Fruit fly (Drosophila melanogaster) whole organism, embryonic: ENCODE results near the gene CG43338.

Source experiments
- B-H2 ChIP-seq: fragments of 200-800 bp; sonication (Bioruptor generic); optimal IDR thresholded peaks from 2 replicates; lab custom pipeline; 2018; ENCODE audit warnings: missing biosample characterization, mild to moderate bottlenecking, missing genetic modification characterization
- CG10209 ChIP-seq: fragments of 200-800 bp; sonication (Bioruptor generic); optimal IDR thresholded peaks from 3 replicates; lab custom pipeline; 2017; ENCODE audit warnings: missing biosample characterization, mild to moderate bottlenecking, missing genetic modification characterization, missing genetic modification reagents
- CG10654 ChIP-seq: fragments of 200-800 bp; sonication (Bioruptor generic); optimal IDR thresholded peaks from 2 replicates; lab custom pipeline; 2016; ENCODE audit warnings: missing biosample characterization, missing genetic modification characterization
- CG11456 ChIP-seq: fragments of 200-800 bp; sonication (Bioruptor generic); IDR thresholded peaks from 3 replicates; pipeline ENCODE4 v1.3.6; 2022; ENCODE audit warnings: missing biosample characterization, missing genetic modification characterization
- CG11696 ChIP-seq: fragments of 200-800 bp; sonication (Bioruptor generic); IDR thresholded peaks from 2 replicates; pipeline ENCODE4 v1.3.6; 2022; ENCODE audit warnings: missing biosample characterization, missing genetic modification characterization
- CG14710 ChIP-seq: fragments of 200-800 bp; sonication (Bioruptor generic); optimal IDR thresholded peaks from 3 replicates; lab custom pipeline; 2019; ENCODE audit warnings: missing biosample characterization, mild to moderate bottlenecking, missing genetic modification characterization, moderate library complexity
- CG15514 ChIP-seq: fragments of 200-800 bp; sonication (Bioruptor generic); optimal IDR thresholded peaks from 3 replicates; lab custom pipeline; 2017; ENCODE audit warnings: missing biosample characterization, missing genetic modification characterization, mild to moderate bottlenecking, moderate library complexity, missing genetic modification reagents
- CG4328 ChIP-seq: fragments of 200-800 bp; sonication (Bioruptor generic); optimal IDR thresholded peaks from 3 replicates; lab custom pipeline; 2017; ENCODE audit warnings: missing biosample characterization, missing genetic modification reagents, missing genetic modification characterization
- CG6689 ChIP-seq: fragments of 200-800 bp; sonication (Bioruptor generic); IDR thresholded peaks from 2 replicates; pipeline ENCODE4 v1.3.6; 2022; ENCODE audit warnings: missing biosample characterization, missing genetic modification characterization
- CG9932 ChIP-seq: fragments of 200-800 bp; sonication (Bioruptor generic); IDR thresholded peaks from 2 replicates; pipeline ENCODE4 v1.3.6; 2022; ENCODE audit warnings: missing biosample characterization, missing genetic modification characterization
- Chrac-16 ChIP-seq: fragments of 200-800 bp; sonication (Bioruptor generic); optimal IDR thresholded peaks from 3 replicates; lab custom pipeline; 2016; ENCODE audit warnings: missing biosample characterization, missing genetic modification characterization
- Doc3 ChIP-seq: fragments of 200-800 bp; sonication (Bioruptor generic); IDR thresholded peaks from 3 replicates; pipeline ENCODE4 v1.3.6; 2022; ENCODE audit warnings: missing biosample characterization, missing genetic modification characterization; ENCODE audit not compliant: partially characterized antibody
- Ets65A ChIP-seq: fragments of 200-800 bp; sonication (Bioruptor generic); peaks from one replicate; lab custom pipeline; 2016; ENCODE audit warnings: missing biosample characterization, missing genetic modification characterization
- HLH3B ChIP-seq: fragments of 200-800 bp; sonication (Bioruptor generic); IDR thresholded peaks from 2 replicates; pipeline ENCODE4 v1.3.6; 2022; ENCODE audit warnings: missing biosample characterization, missing genetic modification characterization
- Hey ChIP-seq: fragments of 200-800 bp; sonication (Bioruptor generic); optimal IDR thresholded peaks from 3 replicates; lab custom pipeline; 2018; ENCODE audit warnings: missing biosample characterization, mild to moderate bottlenecking, missing genetic modification characterization
- HmgD ChIP-seq: fragments of 200-800 bp; sonication (Bioruptor generic); optimal IDR thresholded peaks from 3 replicates; lab custom pipeline; 2016; ENCODE audit warnings: missing biosample characterization, missing genetic modification characterization
- HmgZ ChIP-seq: fragments of 200-800 bp; sonication (Bioruptor generic); optimal IDR thresholded peaks from 2 replicates; lab custom pipeline; 2018; ENCODE audit warnings: missing biosample characterization, mild to moderate bottlenecking, missing genetic modification characterization
- Neu2 ChIP-seq: fragments of 200-800 bp; sonication (Bioruptor generic); optimal IDR thresholded peaks from 3 replicates; lab custom pipeline; 2016; ENCODE audit warnings: missing biosample characterization, missing genetic modification characterization, borderline replicate concordance
- NfI ChIP-seq: fragments of 200-800 bp; sonication (Bioruptor generic); optimal IDR thresholded peaks from 3 replicates; lab custom pipeline; 2018; ENCODE audit warnings: missing biosample characterization, mild to moderate bottlenecking, missing genetic modification characterization, moderate library complexity
- Ravus ChIP-seq: fragments of 200-800 bp; sonication (Bioruptor generic); IDR thresholded peaks from 2 replicates; pipeline ENCODE4 v1.3.6; 2022; ENCODE audit warnings: missing biosample characterization, missing genetic modification characterization
- Side ChIP-seq: fragments of 200-800 bp; sonication (Bioruptor generic); optimal IDR thresholded peaks from 2 replicates; lab custom pipeline; 2016; ENCODE audit warnings: missing biosample characterization, missing genetic modification characterization
- Spps ChIP-seq: fragments of 200-800 bp; sonication (Bioruptor generic); optimal IDR thresholded peaks from 2 replicates; lab custom pipeline; 2018; ENCODE audit warnings: missing biosample characterization, mild to moderate bottlenecking, missing genetic modification characterization
- Sry-β ChIP-seq: fragments of 200-800 bp; sonication (Bioruptor generic); optimal IDR thresholded peaks from 2 replicates; lab custom pipeline; 2018; ENCODE audit warnings: missing biosample characterization, mild to moderate bottlenecking, missing genetic modification characterization, moderate library complexity
- Stat92E ChIP-seq, 3 experiments: fragments of >200 bp in 2 of 3; fragments of 200-800 bp in 1 of 3; sonication (Bioruptor generic) in 1 of 3; optimal IDR thresholded peaks; 2 replicates each; lab custom pipeline; 2017 to 2019; ENCODE audit warnings: missing biosample characterization in 3 of 3, missing genetic modification characterization in 3 of 3, mild to moderate bottlenecking in 1 of 3, moderate library complexity in 1 of 3
- Vsx1 ChIP-seq: fragments of 200-800 bp; sonication (Bioruptor generic); optimal IDR thresholded peaks from 2 replicates; lab custom pipeline; 2017; ENCODE audit warnings: missing biosample characterization, mild to moderate bottlenecking, missing genetic modification characterization, missing genetic modification reagents
- Xbp1 ChIP-seq: fragments of 200-800 bp; sonication (Bioruptor generic); optimal IDR thresholded peaks from 3 replicates; lab custom pipeline; 2016; ENCODE audit warnings: missing biosample characterization, mild to moderate bottlenecking, missing genetic modification characterization
- YL-1 ChIP-seq: fragments of 200-800 bp; sonication (Bioruptor generic); optimal IDR thresholded peaks from 3 replicates; lab custom pipeline; 2017; ENCODE audit warnings: missing biosample characterization, mild to moderate bottlenecking, missing genetic modification characterization
- ab ChIP-seq: fragments of 200-800 bp; sonication (Bioruptor generic); optimal IDR thresholded peaks from 2 replicates; lab custom pipeline; 2016; ENCODE audit warnings: missing biosample characterization, missing genetic modification characterization
- danr ChIP-seq: fragments of 200-800 bp; sonication (Bioruptor generic); IDR thresholded peaks from 2 replicates; pipeline ENCODE4 v1.3.6; 2022; ENCODE audit warnings: missing biosample characterization, missing genetic modification characterization
- grn ChIP-seq: fragments of 200-800 bp; sonication (Bioruptor generic); optimal IDR thresholded peaks from 3 replicates; lab custom pipeline; 2017; ENCODE audit warnings: missing biosample characterization, missing genetic modification characterization
- gsb-n ChIP-seq: fragments of 200-800 bp; sonication (Bioruptor generic); optimal IDR thresholded peaks from 3 replicates; lab custom pipeline; 2018; ENCODE audit warnings: missing biosample characterization, mild to moderate bottlenecking, missing genetic modification characterization
- ham ChIP-seq: fragments of 200-800 bp; sonication (Bioruptor generic); IDR thresholded peaks from 2 replicates; pipeline ENCODE4 v1.3.6; 2022; ENCODE audit warnings: missing biosample characterization, missing genetic modification characterization
- her ChIP-seq: fragments of 200-800 bp; sonication (Bioruptor generic); optimal IDR thresholded peaks from 2 replicates; lab custom pipeline; 2016; ENCODE audit warnings: missing biosample characterization, missing genetic modification characterization
- hth ChIP-seq: fragments of >200 bp; optimal IDR thresholded peaks from 2 replicates; lab custom pipeline; 2017; ENCODE audit warnings: inconsistent platforms
- klu ChIP-seq: fragments of 200-800 bp; sonication (Bioruptor generic); IDR thresholded peaks from 2 replicates; pipeline ENCODE4 v1.3.6; 2022; ENCODE audit warnings: missing biosample characterization, missing genetic modification characterization
- lola ChIP-seq, 3 experiments: fragments of >200 bp in 2 of 3; fragments of 200-800 bp in 1 of 3; sonication (Bioruptor generic) in 1 of 3; optimal IDR thresholded peaks; 2 replicates each; lab custom pipeline; 2017 to 2019; ENCODE audit warnings: missing biosample characterization in 3 of 3, missing genetic modification characterization in 3 of 3, mild to moderate bottlenecking in 1 of 3, moderate library complexity in 1 of 3
- mld ChIP-seq: fragments of 200-800 bp; sonication (Bioruptor generic); IDR thresholded peaks from 3 replicates; pipeline ENCODE4 v1.3.6; 2022; ENCODE audit warnings: missing biosample characterization, missing genetic modification characterization; ENCODE audit not compliant: partially characterized antibody
- nmo ChIP-seq: fragments of 200-800 bp; sonication (Bioruptor generic); optimal IDR thresholded peaks from 2 replicates; lab custom pipeline; 2018; ENCODE audit warnings: missing biosample characterization, mild to moderate bottlenecking, missing genetic modification characterization, moderate library complexity
- onecut ChIP-seq: fragments of 200-800 bp; sonication (Bioruptor generic); IDR thresholded peaks from 2 replicates; pipeline ENCODE4 v1.3.6; 2022; ENCODE audit warnings: missing biosample characterization, missing genetic modification characterization
- prd ChIP-seq, 3 experiments: fragments of >200 bp in 2 of 3; fragments of 200-800 bp in 1 of 3; sonication (Bioruptor generic) in 1 of 3; optimal IDR thresholded peaks in 2 of 3; IDR thresholded peaks in 1 of 3; 2 replicates in 2 of 3; 3 replicates in 1 of 3; pipeline versions ENCODE4 v1.3.6 to Lab custom; 2017 to 2022; ENCODE audit warnings: missing biosample characterization in 1 of 3, missing genetic modification characterization in 1 of 3
- pros ChIP-seq: fragments of 200-800 bp; sonication (Bioruptor generic); optimal IDR thresholded peaks from 3 replicates; lab custom pipeline; 2019; ENCODE audit warnings: missing biosample characterization, mild to moderate bottlenecking, missing genetic modification characterization, moderate library complexity
- psq ChIP-seq: fragments of 200-800 bp; sonication (Bioruptor generic); optimal IDR thresholded peaks from 2 replicates; lab custom pipeline; 2017; ENCODE audit warnings: missing biosample characterization, missing genetic modification characterization
- sim ChIP-seq: fragments of 200-800 bp; sonication (Bioruptor generic); IDR thresholded peaks from 2 replicates; pipeline ENCODE4 v1.3.6; 2022; ENCODE audit warnings: missing biosample characterization, missing genetic modification characterization
- sob ChIP-seq: fragments of 200-800 bp; sonication (Bioruptor generic); IDR thresholded peaks from 2 replicates; pipeline ENCODE4 v1.3.6; 2022; ENCODE audit warnings: missing biosample characterization, missing genetic modification characterization
- tin ChIP-seq: fragments of 200-800 bp; sonication (Bioruptor generic); optimal IDR thresholded peaks from 3 replicates; lab custom pipeline; 2016; ENCODE audit warnings: missing biosample characterization, missing genetic modification characterization
- trem ChIP-seq: fragments of 200-800 bp; optimal IDR thresholded peaks from 3 replicates; lab custom pipeline; 2019; ENCODE audit warnings: missing biosample characterization, mild to moderate bottlenecking, missing genetic modification characterization, moderate library complexity
- vfl ChIP-seq: fragments of 200-800 bp; sonication (Bioruptor generic); optimal IDR thresholded peaks from 2 replicates; lab custom pipeline; 2016; ENCODE audit warnings: missing biosample characterization, missing genetic modification characterization
- wdn ChIP-seq: fragments of 200-800 bp; sonication (Bioruptor generic); IDR thresholded peaks from 2 replicates; pipeline ENCODE4 v1.3.6; 2022; ENCODE audit warnings: missing biosample characterization, missing genetic modification characterization
- zf30C ChIP-seq: fragments of 200-800 bp; sonication (Bioruptor generic); optimal IDR thresholded peaks from 3 replicates; lab custom pipeline; 2018; ENCODE audit warnings: missing biosample characterization, mild to moderate bottlenecking, missing genetic modification characterization
- zfh1 ChIP-seq: fragments of 200-800 bp; sonication (Bioruptor generic); IDR thresholded peaks from 3 replicates; pipeline ENCODE4 v1.3.6; 2022; ENCODE audit warnings: missing biosample characterization, missing genetic modification characterization

The CG43338 gene

DNA sequence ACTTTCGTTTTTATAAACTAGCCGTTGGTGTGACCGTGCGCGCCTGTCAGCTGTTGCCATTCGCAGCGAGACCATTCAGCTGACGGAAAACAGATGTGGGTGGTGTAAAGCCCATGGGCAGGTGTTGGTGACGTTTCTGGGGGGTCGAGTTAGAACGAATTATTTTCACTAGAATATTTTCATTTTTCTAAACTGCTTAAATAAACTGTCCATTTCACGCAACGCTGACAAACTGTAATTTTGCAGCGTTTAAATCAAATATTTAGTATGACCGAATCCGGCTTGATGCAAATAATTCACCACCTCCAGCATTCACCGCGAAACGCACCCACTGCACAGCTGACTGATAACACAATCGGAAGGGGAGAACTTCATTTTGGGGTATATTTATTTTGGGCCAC lies 24.4 kb upstream of the CG43338 start, which contains the start of the genes CG10383 and CG10338 (continued):
- peak; percentile 80 for TF ChIP-seq YL-1 (GFP tag; lab: Kevin White, UChicago)
- peak; percentile 65 for TF ChIP-seq Ravus (GFP tag; lab: Robert Waterston, UW)
- TF ChIP-seq HmgD (GFP tag; lab: Kevin White, UChicago), result peak; percentile 86
- peak; percentile 80 for TF ChIP-seq vfl (GFP tag; lab: Kevin White, UChicago)
- TF ChIP-seq zfh1 (GFP tag; lab: Robert Waterston, UW), result peak; percentile 93
- TF ChIP-seq mld, result no peak
- TF ChIP-seq Doc3, result 0 out of 3 replicates have a peak, but pooled peaks have one; percentile 33
- TF ChIP-seq CG11696 (GFP tag; lab: Robert Waterston, UW), result peak; percentile 69
- peak; percentile 71 for TF ChIP-seq CG10654 (GFP tag; lab: Kevin White, UChicago)
- no peak for TF ChIP-seq B-H2
- peak; percentile 93 for TF ChIP-seq CG11456 (GFP tag; lab: Robert Waterston, UW)
- TF ChIP-seq hth (lab: Kevin White, UChicago), result no peak
- TF ChIP-seq onecut (GFP tag; lab: Robert Waterston, UW), result peak; percentile 61
- TF ChIP-seq HmgZ, result peak; percentile 90
- no peak for TF ChIP-seq zf30C
- TF ChIP-seq sob (GFP tag; lab: Robert Waterston, UW), result peak; percentile 90
- peak; percentile 84 for TF ChIP-seq CG15514 (GFP tag; lab: Kevin White, UChicago)
- peak; percentile 84 for TF ChIP-seq CG6689 (GFP tag; lab: Robert Waterston, UW)
- peak; percentile 29; the same call in 1 of the 2 replicates for TF ChIP-seq ham
- no peak for TF ChIP-seq Hey (tag; lab: Kevin White, UChicago)
- peak; percentile 77 for TF ChIP-seq tin
- TF ChIP-seq Sry-β (GFP tag; lab: Kevin White, UChicago), result peak; percentile 9
- peak; percentile 62 for TF ChIP-seq Neu2 (GFP tag; lab: Kevin White, UChicago)
- peak; percentile 93 for TF ChIP-seq Xbp1 (GFP tag; lab: Kevin White, UChicago)
- peak; percentile 78 for TF ChIP-seq danr (GFP tag; lab: Robert Waterston, UW)
- TF ChIP-seq CG10209 (GFP tag; lab: Kevin White, UChicago), result peak; percentile 78
- peak in 1 of 3 experiments; percentile 60 for TF ChIP-seq lola (GFP tag; optimal IDR thresholded peaks at IDR 0.05; lab: Kevin White, UChicago)
- TF ChIP-seq ab, result peak; percentile 15
- TF ChIP-seq nmo, result peak; percentile 87
- peak; percentile 94 for TF ChIP-seq klu (GFP tag; lab: Robert Waterston, UW)
- TF ChIP-seq grn (GFP tag; lab: Kevin White, UChicago), result peak; percentile 22
- peak; percentile 62; the same call in 1 of the 2 replicates for TF ChIP-seq sim (GFP tag; lab: Robert Waterston, UW)
- TF ChIP-seq Ets65A (GFP tag; lab: Kevin White, UChicago), result peak; percentile 99
- peak; percentile 92 for TF ChIP-seq CG9932 (GFP tag; lab: Robert Waterston, UW)
- TF ChIP-seq wdn (GFP tag; lab: Robert Waterston, UW), result peak; percentile 84
- peak; percentile 55 for TF ChIP-seq gsb-n (tag; lab: Kevin White, UChicago)
- TF ChIP-seq Vsx1 (GFP tag; lab: Kevin White, UChicago), result peak; percentile 60
- TF ChIP-seq CG4328 (GFP tag; lab: Kevin White, UChicago), result peak; percentile 61
- TF ChIP-seq trem (tag; lab: Kevin White, UChicago), result peak; percentile 84
- TF ChIP-seq HLH3B (GFP tag; lab: Robert Waterston, UW), result peak; percentile 90
- peak; percentile 90 for TF ChIP-seq Chrac-16 (GFP tag; lab: Kevin White, UChicago)
- TF ChIP-seq psq, result peak; percentile 62
- TF ChIP-seq CG14710 (tag; lab: Kevin White, UChicago), result peak; percentile 79
- TF ChIP-seq NfI, result peak; percentile 85
- no peak for TF ChIP-seq prd (optimal IDR thresholded peaks at IDR 0.05; lab: Kevin White, UChicago)
- TF ChIP-seq prd (GFP tag; IDR thresholded peaks at IDR 0.05; lab: Robert Waterston, UW), result peak; percentile 94
- TF ChIP-seq Stat92E (GFP tag; optimal IDR thresholded peaks at IDR 0.05; lab: Kevin White, UChicago), result peak in 1 of 3 experiments; percentile 75
- peak; percentile 89 for TF ChIP-seq her (GFP tag; lab: Kevin White, UChicago)
- no peak for TF ChIP-seq pros (GFP tag; lab: Kevin White, UChicago)
- peak; percentile 90 for TF ChIP-seq Side (GFP tag; lab: Kevin White, UChicago)
- peak; percentile 37 for TF ChIP-seq Spps (tag; lab: Kevin White, UChicago)
